Fruit fly (Drosophila melanogaster) whole organism, wandering third instar larva: ENCODE results near the gene mRpL2.

Experiments used
- Hnf4 ChIP-seq: fragments of 200-800 bp; sonication (Bioruptor generic); optimal IDR thresholded peaks from 2 replicates; lab custom pipeline; 2016; ENCODE audit warnings: missing biosample characterization, mild to moderate bottlenecking, missing genetic modification characterization
- foxo ChIP-seq, 2 experiments: fragments of 200-800 bp; sonication (Bioruptor generic); optimal IDR thresholded peaks; 2 replicates in 1 of 2; 3 replicates in 1 of 2; lab custom pipeline; 2016 to 2017; ENCODE audit warnings: missing biosample characterization in 2 of 2, missing genetic modification characterization in 2 of 2
- h ChIP-seq: fragments of 200-800 bp; sonication (Bioruptor generic); optimal IDR thresholded peaks from 3 replicates; lab custom pipeline; 2016; ENCODE audit warnings: missing biosample characterization, mild to moderate bottlenecking, missing genetic modification characterization

- TF ChIP-seq Hnf4 (GFP tag; lab: Kevin White, UChicago) (no peak), h (GFP tag; lab: Kevin White, UChicago) (no peak), foxo (GFP tag; optimal IDR thresholded peaks at IDR 0.05; lab: Kevin White, UChicago) (no peak)
These were observed 17.7 kb upstream of the mRpL2 start, which contains the start of gene Elo68alpha for dm6 chr3L:11102930-11103329.
